Comparison of ENCODE assay signal across 1 fruit fly cellular context in genomic region chr3L:6256408-6257188, dm6.
TF ChIP-seq lines count a peak whose summit lies in the region.

Gene Best2, minus strand, starts transcription at chr3L:6256665.

TF ChIP-seq in whole organism, embryonic, 481 proteins besides CTCF, POLR2A, EP300 and RAD21 (continued from another document and continues in another):
- TF ChIP-seq insv (GFP tag; optimal IDR thresholded peaks at IDR 0.05; lab: Kevin White, UChicago) (peak in 1 of 2 experiments; percentile 35), ftz-f1 (GFP tag; optimal IDR thresholded peaks at IDR 0.05; lab: Kevin White, UChicago) (no peak), Abd-B (GFP tag; optimal IDR thresholded peaks at IDR 0.05; lab: Kevin White, UChicago) (peak; percentile 81), CG1602 (GFP tag; optimal IDR thresholded peaks at IDR 0.05; lab: Kevin White, UChicago) (peak; percentile 77), zf30C (GFP tag; optimal IDR thresholded peaks at IDR 0.05; lab: Kevin White, UChicago) (no peak), Elba2 (GFP tag; optimal IDR thresholded peaks at IDR 0.05; lab: Kevin White, UChicago) (no peak), btn (GFP tag; optimal IDR thresholded peaks at IDR 0.05; lab: Kevin White, UChicago) (peak; percentile 45), Bteb2 (GFP tag; optimal IDR thresholded peaks at IDR 0.05; lab: Kevin White, UChicago) (peak; percentile 78), B-H1 (GFP tag; IDR thresholded peaks at IDR 0.05; lab: Robert Waterston, UW) (peak; percentile 90), ken (GFP tag; IDR thresholded peaks at IDR 0.05; lab: Robert Waterston, UW) (peak; percentile 84), run (tag; optimal IDR thresholded peaks at IDR 0.05; lab: Kevin White, UChicago) (peak; percentile 48), D19A (tag; optimal IDR thresholded peaks at IDR 0.05; lab: Kevin White, UChicago) (peak; percentile 82), CG30020 (tag; optimal IDR thresholded peaks at IDR 0.05; lab: Kevin White, UChicago) (peak; percentile 70), Hr51 (GFP tag; optimal IDR thresholded peaks at IDR 0.05; lab: Kevin White, UChicago) (peak; percentile 75 to 90), fd3F (GFP tag; optimal IDR thresholded peaks at IDR 0.05; lab: Kevin White, UChicago) (peak; percentile 82), CG15269 (tag; optimal IDR thresholded peaks at IDR 0.05; lab: Kevin White, UChicago) (peak; percentile 92), Camta (GFP tag; optimal IDR thresholded peaks at IDR 0.05; lab: Kevin White, UChicago) (peak; percentile 63), seq (GFP tag; IDR thresholded peaks at IDR 0.05; lab: Robert Waterston, UW) (peak; percentile 89), CG1024 (GFP tag; IDR thresholded peaks at IDR 0.05; lab: Robert Waterston, UW) (peak; percentile 66), CG15011 (GFP tag; optimal IDR thresholded peaks at IDR 0.05; lab: Kevin White, UChicago) (peak; percentile 73), Fer2 (tag; optimal IDR thresholded peaks at IDR 0.05; lab: Kevin White, UChicago) (peak; percentile 79), CG11504 (tag; optimal IDR thresholded peaks at IDR 0.05; lab: Kevin White, UChicago) (peak; percentile 90), CG2202 (tag; optimal IDR thresholded peaks at IDR 0.05; lab: Kevin White, UChicago) (peak; percentile 50), trem (tag; optimal IDR thresholded peaks at IDR 0.05; lab: Kevin White, UChicago) (peak; percentile 56), CG11696 (GFP tag; IDR thresholded peaks at IDR 0.05; lab: Robert Waterston, UW) (peak; percentile 63; the same call in 1 of the 2 replicates), ara (GFP tag; IDR thresholded peaks at IDR 0.05; lab: Robert Waterston, UW) (peak; percentile 80), CG4424 (GFP tag; optimal IDR thresholded peaks at IDR 0.05; lab: Kevin White, UChicago) (peak; percentile 86), Mes4 (GFP tag; optimal IDR thresholded peaks at IDR 0.05; lab: Kevin White, UChicago) (peak; percentile 51), cwo (GFP tag; optimal IDR thresholded peaks at IDR 0.05; lab: Kevin White, UChicago) (peak; percentile 80), CG11560 (tag; IDR thresholded peaks at IDR 0.05; lab: Robert Waterston, UW) (peak; percentile 86), CG3281 (GFP tag; optimal IDR thresholded peaks at IDR 0.05; lab: Kevin White, UChicago) (peak; percentile 85), jigr1 (GFP tag; IDR thresholded peaks at IDR 0.05; lab: Robert Waterston, UW) (peak; percentile 76; the same call in 2 of the 3 replicates), CG9817 (tag; optimal IDR thresholded peaks at IDR 0.05; lab: Kevin White, UChicago) (peak; percentile 85), sna (GFP tag; IDR thresholded peaks at IDR 0.05; lab: Robert Waterston, UW; ENCODE audit: partially characterized antibody) (no peak), phol (tag; optimal IDR thresholded peaks at IDR 0.05; lab: Kevin White, UChicago) (peak; percentile 87), sr (GFP tag; IDR thresholded peaks at IDR 0.05; lab: Robert Waterston, UW) (no peak), CG14050 (GFP tag; IDR thresholded peaks at IDR 0.05; lab: Robert Waterston, UW) (peak; percentile 81), CG11093 (GFP tag; IDR thresholded peaks at IDR 0.05; lab: Robert Waterston, UW) (peak; percentile 88), CG16779 (GFP tag; IDR thresholded peaks at IDR 0.05; lab: Robert Waterston, UW) (no peak; the same call in none of the 2 replicates), Hr78 (GFP tag; optimal IDR thresholded peaks at IDR 0.05; lab: Kevin White, UChicago) (peak in 1 of 2 experiments; percentile 91), pb (GFP tag; optimal IDR thresholded peaks at IDR 0.05; lab: Kevin White, UChicago) (peak; percentile 0), Drgx (GFP tag; IDR thresholded peaks at IDR 0.05; lab: Robert Waterston, UW) (peak; percentile 92), Kr (GFP tag; optimal IDR thresholded peaks at IDR 0.05; lab: Kevin White, UChicago) (no peak), unc-4 (GFP tag; IDR thresholded peaks at IDR 0.05; lab: Robert Waterston, UW; ENCODE audit: partially characterized antibody) (no peak), CG11247 (GFP tag; IDR thresholded peaks at IDR 0.05; lab: Robert Waterston, UW) (peak; percentile 83), CG1647 (GFP tag; optimal IDR thresholded peaks at IDR 0.05; lab: Kevin White, UChicago) (peak; percentile 55), Xbp1 (GFP tag; optimal IDR thresholded peaks at IDR 0.05; lab: Kevin White, UChicago) (peak; percentile 82), Poxn (GFP tag; IDR thresholded peaks at IDR 0.05; lab: Robert Waterston, UW) (peak; percentile 77), sd (tag; optimal IDR thresholded peaks at IDR 0.05; lab: Kevin White, UChicago) (peak; percentile 55), dmrt11E (tag; optimal IDR thresholded peaks at IDR 0.05; lab: Kevin White, UChicago) (peak; percentile 79), CG10979 (tag; optimal IDR thresholded peaks at IDR 0.05; lab: Kevin White, UChicago) (peak; percentile 87), CG34422 (GFP tag; IDR thresholded peaks at IDR 0.05; lab: Robert Waterston, UW) (peak; percentile 93), Mad (GFP tag; optimal IDR thresholded peaks at IDR 0.05; lab: Kevin White, UChicago) (peak; percentile 52), CG18262 (tag; optimal IDR thresholded peaks at IDR 0.05; lab: Kevin White, UChicago) (peak; percentile 92), bigmax (GFP tag; optimal IDR thresholded peaks at IDR 0.05; lab: Kevin White, UChicago) (no peak), otp (GFP tag; IDR thresholded peaks at IDR 0.05; lab: Robert Waterston, UW) (peak; percentile 88), CG14710 (tag; optimal IDR thresholded peaks at IDR 0.05; lab: Kevin White, UChicago) (peak; percentile 81), CG1529 (GFP tag; optimal IDR thresholded peaks at IDR 0.05; lab: Kevin White, UChicago) (peak; percentile 67), ash1 (GFP tag; optimal IDR thresholded peaks at IDR 0.05; lab: Kevin White, UChicago) (no peak), CG11695 (GFP tag; IDR thresholded peaks at IDR 0.05; lab: Robert Waterston, UW) (peak; percentile 93), stc (GFP tag; IDR thresholded peaks at IDR 0.05; lab: Robert Waterston, UW) (peak; percentile 92), CG17568 (GFP tag; optimal IDR thresholded peaks at IDR 0.05; lab: Kevin White, UChicago) (peak; percentile 72), CG15601 (tag; optimal IDR thresholded peaks at IDR 0.05; lab: Kevin White, UChicago) (peak; percentile 83), dpn (GFP tag; optimal IDR thresholded peaks at IDR 0.05; lab: Kevin White, UChicago) (peak; percentile 80 to 81), MTF-1 (GFP tag; optimal IDR thresholded peaks at IDR 0.05; lab: Kevin White, UChicago; ENCODE audit: borderline replicate concordance) (peak; percentile 46), CG8388 (GFP tag; optimal IDR thresholded peaks at IDR 0.05; lab: Kevin White, UChicago) (peak; percentile 85), CG33557 (GFP tag; optimal IDR thresholded peaks at IDR 0.05; lab: Kevin White, UChicago) (peak; percentile 82), vnd (GFP tag; IDR thresholded peaks at IDR 0.05; lab: Robert Waterston, UW; ENCODE audit: partially characterized antibody) (no peak), CG4328 (GFP tag; optimal IDR thresholded peaks at IDR 0.05; lab: Kevin White, UChicago) (peak; percentile 85), CG8359 (GFP tag; optimal IDR thresholded peaks at IDR 0.05; lab: Kevin White, UChicago; ENCODE audit: borderline replicate concordance) (peak; percentile 47), ro (GFP tag; IDR thresholded peaks at IDR 0.05; lab: Robert Waterston, UW) (peak; percentile 78), CG6854 (GFP tag; optimal IDR thresholded peaks at IDR 0.05; lab: Kevin White, UChicago) (peak; percentile 68), CG6272 (GFP tag; IDR thresholded peaks at IDR 0.05; lab: Robert Waterston, UW) (peak; percentile 94), abd-A (tag; optimal IDR thresholded peaks at IDR 0.05; lab: Kevin White, UChicago) (peak; percentile 26), Xrp1 (GFP tag; IDR thresholded peaks at IDR 0.05; lab: Robert Waterston, UW) (peak; percentile 95), CG9932 (GFP tag; IDR thresholded peaks at IDR 0.05; lab: Robert Waterston, UW) (peak; percentile 97), HHEX (GFP tag; optimal IDR thresholded peaks at IDR 0.05; lab: Kevin White, UChicago) (peak; percentile 82), Sox100B (GFP tag; optimal IDR thresholded peaks at IDR 0.05; lab: Kevin White, UChicago) (peak; percentile 90), wek (GFP tag; optimal IDR thresholded peaks at IDR 0.05; lab: Kevin White, UChicago) (no peak), CG8924 (tag; optimal IDR thresholded peaks at IDR 0.05; lab: Kevin White, UChicago) (peak; percentile 92), CG13123 (GFP tag; optimal IDR thresholded peaks at IDR 0.05; lab: Kevin White, UChicago) (peak; percentile 10), CG2199 (GFP tag; IDR thresholded peaks at IDR 0.05; lab: Robert Waterston, UW) (no peak), C15 (GFP tag; IDR thresholded peaks at IDR 0.05; lab: Robert Waterston, UW) (peak; percentile 84), CG32772 (GFP tag; IDR thresholded peaks at IDR 0.05; lab: Robert Waterston, UW) (peak; percentile 90), pita (GFP tag; optimal IDR thresholded peaks at IDR 0.05; lab: Kevin White, UChicago) (no peak), CG3995 (GFP tag; optimal IDR thresholded peaks at IDR 0.05; lab: Kevin White, UChicago) (peak; percentile 26), CG18599 (GFP tag; optimal IDR thresholded peaks at IDR 0.05; lab: Kevin White, UChicago) (peak; percentile 87), Max (GFP tag; optimal IDR thresholded peaks at IDR 0.05; lab: Kevin White, UChicago) (peak; percentile 67), fd102C (GFP tag; optimal IDR thresholded peaks at IDR 0.05; lab: Kevin White, UChicago) (no peak), sens (GFP tag; lab: Kevin White, UChicago) (peak; percentile 96), Sox102F (GFP tag; optimal IDR thresholded peaks at IDR 0.05; lab: Kevin White, UChicago) (peak; percentile 81), ATbp (GFP tag; optimal IDR thresholded peaks at IDR 0.05; lab: Kevin White, UChicago) (peak; percentile 79), CG30431 (GFP tag; optimal IDR thresholded peaks at IDR 0.05; lab: Kevin White, UChicago) (peak; percentile 54), CG7745 (tag; optimal IDR thresholded peaks at IDR 0.05; lab: Kevin White, UChicago) (no peak), row (GFP tag; IDR thresholded peaks at IDR 0.05; lab: Robert Waterston, UW) (peak; percentile 95), vvl (GFP tag; IDR thresholded peaks at IDR 0.05; lab: Robert Waterston, UW) (peak; percentile 92), Eip74EF (GFP tag; optimal IDR thresholded peaks at IDR 0.05; lab: Kevin White, UChicago) (peak in 1 of 2 experiments; percentile 81), CG16815 (GFP tag; optimal IDR thresholded peaks at IDR 0.05; lab: Kevin White, UChicago) (peak; percentile 69), fu2 (GFP tag; optimal IDR thresholded peaks at IDR 0.05; lab: Kevin White, UChicago) (peak; percentile 62), tio (GFP tag; optimal IDR thresholded peaks at IDR 0.05; lab: Kevin White, UChicago) (peak; percentile 71), slbo (GFP tag; IDR thresholded peaks at IDR 0.05; lab: Robert Waterston, UW) (peak; percentile 91), CG12071 (GFP tag; optimal IDR thresholded peaks at IDR 0.05; lab: Kevin White, UChicago) (no peak), gfzf (GFP tag; optimal IDR thresholded peaks at IDR 0.05; lab: Kevin White, UChicago) (no peak), Hmr (GFP tag; optimal IDR thresholded peaks at IDR 0.05; lab: Kevin White, UChicago) (peak; percentile 84), CG17612 (GFP tag; IDR thresholded peaks at IDR 0.05; lab: Robert Waterston, UW) (peak; percentile 79), CG9609 (GFP tag; optimal IDR thresholded peaks at IDR 0.05; lab: Kevin White, UChicago) (peak; percentile 77), yki (optimal IDR thresholded peaks at IDR 0.05; lab: Kevin White, UChicago) (no peak), Doc2 (GFP tag; IDR thresholded peaks at IDR 0.05; lab: Robert Waterston, UW) (peak; percentile 50), Ets97D (GFP tag; optimal IDR thresholded peaks at IDR 0.05; lab: Kevin White, UChicago) (peak; percentile 28), CG12391 (tag; optimal IDR thresholded peaks at IDR 0.05; lab: Kevin White, UChicago) (peak; percentile 86), CG3726 (GFP tag; IDR thresholded peaks at IDR 0.05; lab: Robert Waterston, UW) (peak; percentile 54; the same call in 1 of the 3 replicates), maf-S (GFP tag; optimal IDR thresholded peaks at IDR 0.05; lab: Kevin White, UChicago) (peak; percentile 65), CG7963 (GFP tag; IDR thresholded peaks at IDR 0.05; lab: Robert Waterston, UW; ENCODE audit: partially characterized antibody) (no peak), Neu2 (GFP tag; optimal IDR thresholded peaks at IDR 0.05; lab: Kevin White, UChicago; ENCODE audit: borderline replicate concordance) (no peak), mirr (GFP tag; optimal IDR thresholded peaks at IDR 0.05; lab: Kevin White, UChicago) (peak; percentile 2), Meics (GFP tag; optimal IDR thresholded peaks at IDR 0.05; lab: Kevin White, UChicago) (peak; percentile 88), CG13287 (GFP tag; IDR thresholded peaks at IDR 0.05; lab: Robert Waterston, UW; ENCODE audit: partially characterized antibody) (no peak; the same call in 1 of the 2 replicates), nmo (GFP tag; optimal IDR thresholded peaks at IDR 0.05; lab: Kevin White, UChicago) (peak; percentile 87), Nf-YB (GFP tag; optimal IDR thresholded peaks at IDR 0.05; lab: Kevin White, UChicago) (peak; percentile 69), Hsf (GFP tag; optimal IDR thresholded peaks at IDR 0.05; lab: Kevin White, UChicago) (peak; percentile 82), hbn (GFP tag; IDR thresholded peaks at IDR 0.05; lab: Robert Waterston, UW; ENCODE audit: partially characterized antibody) (no peak), CG16863 (GFP tag; optimal IDR thresholded peaks at IDR 0.05; lab: Kevin White, UChicago) (peak; percentile 71), BtbVII (GFP tag; optimal IDR thresholded peaks at IDR 0.05; lab: Kevin White, UChicago) (peak; percentile 81), al (GFP tag; IDR thresholded peaks at IDR 0.05; lab: Robert Waterston, UW) (peak; percentile 95), CG2116 (GFP tag; optimal IDR thresholded peaks at IDR 0.05; lab: Kevin White, UChicago) (peak; percentile 50), gt (GFP tag; IDR thresholded peaks at IDR 0.05; lab: Robert Waterston, UW) (peak; percentile 76), fd64A (GFP tag; optimal IDR thresholded peaks at IDR 0.05; lab: Kevin White, UChicago) (peak; percentile 14), CG14860 (GFP tag; IDR thresholded peaks at IDR 0.05; lab: Robert Waterston, UW; ENCODE audit: partially characterized antibody) (no peak), Nf-YC (tag; optimal IDR thresholded peaks at IDR 0.05; lab: Kevin White, UChicago) (peak; percentile 88), CG2875 (GFP tag; optimal IDR thresholded peaks at IDR 0.05; lab: Kevin White, UChicago) (peak; percentile 68), CG14667 (GFP tag; IDR thresholded peaks at IDR 0.05; lab: Robert Waterston, UW) (peak; percentile 86)
